Worm (Caenorhabditis elegans) whole organism, L3 larva: Measurements from ENCODE around the gene F07F6.4.

Experiments used
- aly-2 ChIP-seq: fragments of 150-350 bp; optimal IDR thresholded peaks from 2 replicates; lab custom pipeline; 2014; ENCODE audit warnings: missing biosample characterization, missing genetic modification characterization
- fkh-10 ChIP-seq: sonication (generic microtip); optimal IDR thresholded peaks from 2 replicates; lab custom pipeline; 2017; ENCODE audit warnings: missing biosample characterization, missing genetic modification reagents, missing genetic modification characterization
- mml-1 ChIP-seq: fragments of 150-350 bp; sonication (generic microtip); optimal IDR thresholded peaks from 3 replicates; lab custom pipeline; 2014; ENCODE audit warnings: missing biosample characterization, missing genetic modification characterization
- nhr-11 ChIP-seq: fragments of 150-350 bp; optimal IDR thresholded peaks from 2 replicates; lab custom pipeline; 2014; ENCODE audit warnings: missing biosample characterization, missing genetic modification characterization
- nhr-43 ChIP-seq: sonication (generic microtip); optimal IDR thresholded peaks from 2 replicates; lab custom pipeline; 2016; ENCODE audit warnings: mild to moderate bottlenecking, missing genetic modification characterization, missing compliant biosample characterization; ENCODE audit not compliant: poor library complexity, severe bottlenecking
- nhr-77 ChIP-seq: fragments of 150-350 bp; optimal IDR thresholded peaks from 2 replicates; lab custom pipeline; 2014; ENCODE audit warnings: missing biosample characterization, missing genetic modification characterization
- unc-62 ChIP-seq: fragments of 150-350 bp; sonication (generic microtip); optimal IDR thresholded peaks from 4 replicates; lab custom pipeline; 2014; ENCODE audit warnings: missing biosample characterization, missing genetic modification reagents, missing genetic modification characterization

- TF ChIP-seq nhr-77 (tag; lab: Kevin White, UChicago): no peak
- TF ChIP-seq unc-62 (GFP tag; lab: Kevin White, UChicago): no peak
- TF ChIP-seq nhr-11 (tag; lab: Kevin White, UChicago): no peak
- TF ChIP-seq aly-2 (tag; lab: Kevin White, UChicago): no peak
- no peak for TF ChIP-seq fkh-10
- TF ChIP-seq nhr-43 (tag; lab: Kevin White, UChicago): no peak
- no peak for TF ChIP-seq mml-1 (tag; lab: Kevin White, UChicago)
Observed at ce11 chrII:5465729-5466408, 36.5 kb upstream of the F07F6.4 start, which contains the start of gene clr-1.
